Worm (Caenorhabditis elegans) whole organism, L4/young adult: ENCODE measurements around the gene ptr-16.

Experiments used
- W03F9.2 ChIP-seq: fragments of 150-350 bp; optimal IDR thresholded peaks from 2 replicates; lab custom pipeline; 2014; ENCODE audit warnings: missing biosample characterization, missing genetic modification characterization
- dao-5 ChIP-seq: sonication (generic microtip); optimal IDR thresholded peaks from 2 replicates; lab custom pipeline; 2016; ENCODE audit warnings: missing genotype, missing genetic modification characterization, moderate library complexity, missing compliant biosample characterization
- him-1 ChIP-seq: sonication (generic microtip); optimal IDR thresholded peaks from 2 replicates; lab custom pipeline; 2016; ENCODE audit warnings: missing genotype, missing genetic modification reagents, missing genetic modification characterization, missing compliant biosample characterization

ce11 chrV:1151324-1151742 is 14.2 kb upstream of the ptr-16 start:
- peak; percentile 99 for TF ChIP-seq him-1
- TF ChIP-seq dao-5, result peak; percentile 87
- TF ChIP-seq W03F9.2 (tag; lab: Kevin White, UChicago), result peak; percentile 63
